Fruit fly (Drosophila melanogaster) whole organism, embryonic: ENCODE results near the gene CG13850.

ENCODE experiments used
- Aef1 ChIP-seq: fragments of 200-800 bp; sonication (Bioruptor generic); IDR thresholded peaks from 3 replicates; pipeline ENCODE4 v1.3.6; 2022; ENCODE audit warnings: missing biosample characterization, missing genetic modification characterization
- B-H2 ChIP-seq: fragments of 200-800 bp; sonication (Bioruptor generic); optimal IDR thresholded peaks from 2 replicates; lab custom pipeline; 2018; ENCODE audit warnings: missing biosample characterization, mild to moderate bottlenecking, missing genetic modification characterization
- BtbVII ChIP-seq: fragments of 200-800 bp; sonication (Bioruptor generic); optimal IDR thresholded peaks from 3 replicates; lab custom pipeline; 2017; ENCODE audit warnings: missing biosample characterization, mild to moderate bottlenecking, missing genetic modification characterization
- CG10959 ChIP-seq: fragments of 200-800 bp; sonication (Bioruptor generic); IDR thresholded peaks from 2 replicates; pipeline ENCODE4 v1.3.6; 2022; ENCODE audit warnings: missing biosample characterization, missing genetic modification characterization
- CG13424 ChIP-seq: fragments of 200-800 bp; sonication (Bioruptor generic); optimal IDR thresholded peaks from 2 replicates; lab custom pipeline; 2019; ENCODE audit warnings: missing biosample characterization, mild to moderate bottlenecking, missing genetic modification characterization, moderate library complexity
- CG15269 ChIP-seq: fragments of 200-800 bp; sonication (Bioruptor generic); optimal IDR thresholded peaks from 2 replicates; lab custom pipeline; 2018; ENCODE audit warnings: missing biosample characterization, mild to moderate bottlenecking, missing genetic modification characterization, moderate library complexity
- CG15514 ChIP-seq: fragments of 200-800 bp; sonication (Bioruptor generic); optimal IDR thresholded peaks from 3 replicates; lab custom pipeline; 2017; ENCODE audit warnings: missing biosample characterization, missing genetic modification characterization, mild to moderate bottlenecking, moderate library complexity, missing genetic modification reagents
- CG17186 ChIP-seq: fragments of 200-800 bp; sonication (Bioruptor generic); optimal IDR thresholded peaks from 3 replicates; lab custom pipeline; 2017; ENCODE audit warnings: missing biosample characterization, missing genetic modification reagents, missing genetic modification characterization
- CG17385 ChIP-seq: fragments of 200-800 bp; sonication (Bioruptor generic); optimal IDR thresholded peaks from 3 replicates; lab custom pipeline; 2018; ENCODE audit warnings: missing biosample characterization, mild to moderate bottlenecking, missing genetic modification characterization
- CG2199 ChIP-seq: fragments of 200-800 bp; sonication (Bioruptor generic); IDR thresholded peaks from 3 replicates; pipeline ENCODE4 v1.3.6; 2022; ENCODE audit warnings: missing biosample characterization, missing genetic modification characterization
- CG2712 ChIP-seq: fragments of 200-800 bp; optimal IDR thresholded peaks from 3 replicates; lab custom pipeline; 2019; ENCODE audit warnings: missing biosample characterization, mild to moderate bottlenecking, missing genetic modification characterization, moderate library complexity
- CG30431 ChIP-seq: fragments of 200-800 bp; sonication (Bioruptor generic); optimal IDR thresholded peaks from 2 replicates; lab custom pipeline; 2017; ENCODE audit warnings: missing biosample characterization, missing genetic modification characterization
- CG3065 ChIP-seq: fragments of 200-800 bp; sonication (Bioruptor generic); optimal IDR thresholded peaks from 2 replicates; lab custom pipeline; 2016; ENCODE audit warnings: missing biosample characterization, missing genetic modification characterization
- CG4617 ChIP-seq: fragments of 200-800 bp; sonication (Bioruptor generic); optimal IDR thresholded peaks from 3 replicates; lab custom pipeline; 2016; ENCODE audit warnings: missing biosample characterization, missing genetic modification characterization, borderline replicate concordance
- CG6175 ChIP-seq: fragments of 200-800 bp; sonication (Bioruptor generic); IDR thresholded peaks from 3 replicates; pipeline ENCODE4 v1.3.6; 2022; ENCODE audit warnings: missing biosample characterization, missing genetic modification characterization
- CG6765 ChIP-seq: fragments of 200-800 bp; sonication (Bioruptor generic); optimal IDR thresholded peaks from 3 replicates; lab custom pipeline; 2017; ENCODE audit warnings: missing biosample characterization, mild to moderate bottlenecking, missing genetic modification characterization
- CG6854 ChIP-seq: fragments of 200-800 bp; sonication (Bioruptor generic); optimal IDR thresholded peaks from 3 replicates; lab custom pipeline; 2017; ENCODE audit warnings: missing biosample characterization, mild to moderate bottlenecking, missing genetic modification characterization
- CG7357 ChIP-seq: fragments of 200-800 bp; sonication (Bioruptor generic); IDR thresholded peaks from 3 replicates; pipeline ENCODE4 v1.3.6; 2022; ENCODE audit warnings: missing biosample characterization, missing genetic modification characterization
- CG8089 ChIP-seq: fragments of 200-800 bp; sonication (Bioruptor generic); optimal IDR thresholded peaks from 3 replicates; lab custom pipeline; 2016; ENCODE audit warnings: missing biosample characterization, missing genetic modification characterization
- CG9817 ChIP-seq: fragments of 200-800 bp; sonication (Bioruptor generic); optimal IDR thresholded peaks from 2 replicates; lab custom pipeline; 2018; ENCODE audit warnings: missing biosample characterization, mild to moderate bottlenecking, missing genetic modification characterization, moderate library complexity
- CTCF ChIP-seq: fragments of 200-800 bp; sonication (Bioruptor generic); optimal IDR thresholded peaks from 2 replicates; lab custom pipeline; 2017; ENCODE audit warnings: missing biosample characterization, mild to moderate bottlenecking, missing genetic modification characterization, moderate library complexity
- D ChIP-seq, 2 experiments: fragments of 200-800 bp in 1 of 2; fragments of >200 bp in 1 of 2; sonication (Bioruptor generic) in 1 of 2; optimal IDR thresholded peaks; 2 replicates in 1 of 2; 3 replicates in 1 of 2; lab custom pipeline; 2017; ENCODE audit warnings: mild to moderate bottlenecking in 1 of 2, missing biosample characterization in 1 of 2, missing genetic modification characterization in 1 of 2, missing genetic modification reagents in 1 of 2
- Dip2 ChIP-seq: fragments of 200-800 bp; sonication (Bioruptor generic); IDR thresholded peaks from 2 replicates; pipeline ENCODE4 v1.3.6; 2022; ENCODE audit warnings: missing biosample characterization, missing genetic modification characterization
- Dll ChIP-seq: fragments of 200-800 bp; sonication (Bioruptor generic); IDR thresholded peaks from 4 replicates; pipeline ENCODE4 v1.3.6; 2022; ENCODE audit warnings: missing biosample characterization, missing genetic modification characterization; ENCODE audit not compliant: partially characterized antibody
- Dp ChIP-seq: fragments of 200-800 bp; sonication (Bioruptor generic); optimal IDR thresholded peaks from 2 replicates; lab custom pipeline; 2018; ENCODE audit warnings: missing biosample characterization, mild to moderate bottlenecking, missing genetic modification characterization, moderate library complexity
- HLH4C ChIP-seq: fragments of 200-800 bp; sonication (Bioruptor generic); IDR thresholded peaks from 3 replicates; pipeline ENCODE4 v1.3.6; 2022; ENCODE audit warnings: missing biosample characterization, missing genetic modification characterization; ENCODE audit not compliant: partially characterized antibody
- Neu2 ChIP-seq: fragments of 200-800 bp; sonication (Bioruptor generic); optimal IDR thresholded peaks from 3 replicates; lab custom pipeline; 2016; ENCODE audit warnings: missing biosample characterization, missing genetic modification characterization, borderline replicate concordance
- Poxn ChIP-seq: fragments of 200-800 bp; sonication (Bioruptor generic); IDR thresholded peaks from 2 replicates; pipeline ENCODE4 v1.3.6; 2022; ENCODE audit warnings: missing biosample characterization, missing genetic modification characterization
- Scr ChIP-seq: fragments of 200-800 bp; sonication (Bioruptor generic); IDR thresholded peaks from 2 replicates; pipeline ENCODE4 v1.3.6; 2022; ENCODE audit warnings: missing biosample characterization, missing genetic modification characterization; ENCODE audit not compliant: partially characterized antibody
- Ssrp ChIP-seq: fragments of 200-800 bp; sonication (Bioruptor generic); optimal IDR thresholded peaks from 2 replicates; lab custom pipeline; 2018; ENCODE audit warnings: missing biosample characterization, mild to moderate bottlenecking, missing genetic modification characterization, moderate library complexity
- TFAM ChIP-seq: fragments of 200-800 bp; sonication (Bioruptor generic); optimal IDR thresholded peaks from 2 replicates; lab custom pipeline; 2017; ENCODE audit warnings: missing biosample characterization, missing genetic modification characterization, inconsistent platforms
- Xrp1 ChIP-seq: fragments of 200-800 bp; sonication (Bioruptor generic); IDR thresholded peaks from 2 replicates; pipeline ENCODE4 v1.3.6; 2022; ENCODE audit warnings: missing biosample characterization, missing genetic modification characterization
- amos ChIP-seq: fragments of 200-800 bp; sonication (Bioruptor generic); IDR thresholded peaks from 2 replicates; pipeline ENCODE4 v1.3.6; 2022; ENCODE audit warnings: missing biosample characterization, missing genetic modification characterization; ENCODE audit not compliant: partially characterized antibody
- ara ChIP-seq: fragments of 200-800 bp; sonication (Bioruptor generic); IDR thresholded peaks from 2 replicates; pipeline ENCODE4 v1.3.6; 2022; ENCODE audit warnings: missing biosample characterization, missing genetic modification characterization
- az2 ChIP-seq: fragments of 200-800 bp; sonication (Bioruptor generic); optimal IDR thresholded peaks from 3 replicates; lab custom pipeline; 2016; ENCODE audit warnings: missing biosample characterization, missing genetic modification characterization
- cg ChIP-seq: fragments of 200-800 bp; sonication (Bioruptor generic); optimal IDR thresholded peaks from 3 replicates; lab custom pipeline; 2019; ENCODE audit warnings: missing biosample characterization, mild to moderate bottlenecking, missing genetic modification characterization, moderate library complexity
- chif ChIP-seq, 2 experiments: fragments of 200-800 bp; sonication (Bioruptor generic); optimal IDR thresholded peaks; 3 replicates each; lab custom pipeline; 2016; ENCODE audit warnings: missing biosample characterization in 2 of 2, missing genetic modification characterization in 2 of 2
- ci ChIP-seq: fragments of 200-800 bp; sonication (Bioruptor generic); IDR thresholded peaks from 3 replicates; pipeline ENCODE4 v1.3.6; 2022; ENCODE audit warnings: missing biosample characterization, missing genetic modification characterization
- crol ChIP-seq: fragments of 200-800 bp; sonication (Bioruptor generic); IDR thresholded peaks from 2 replicates; pipeline ENCODE4 v1.3.6; 2022; ENCODE audit warnings: missing biosample characterization, missing genetic modification characterization
- crp ChIP-seq, 2 experiments: fragments of 200-800 bp; sonication (Bioruptor generic); optimal IDR thresholded peaks; 2 replicates in 1 of 2; 3 replicates in 1 of 2; lab custom pipeline; 2017; ENCODE audit warnings: missing biosample characterization in 2 of 2, missing genetic modification characterization in 2 of 2, mild to moderate bottlenecking in 1 of 2, moderate library complexity in 1 of 2
- gem ChIP-seq: fragments of 200-800 bp; sonication (Bioruptor generic); optimal IDR thresholded peaks from 2 replicates; lab custom pipeline; 2019; ENCODE audit warnings: missing biosample characterization, mild to moderate bottlenecking, missing genetic modification characterization, moderate library complexity
- inv ChIP-seq: fragments of 200-800 bp; sonication (Bioruptor generic); IDR thresholded peaks from 2 replicates; pipeline ENCODE4 v1.3.6; 2022; ENCODE audit warnings: missing biosample characterization, missing genetic modification characterization; ENCODE audit not compliant: partially characterized antibody
- kni ChIP-seq: fragments of 200-800 bp; sonication (Bioruptor generic); optimal IDR thresholded peaks from 3 replicates; lab custom pipeline; 2017; ENCODE audit warnings: mild to moderate bottlenecking, missing biosample characterization, missing genetic modification reagents, missing genetic modification characterization
- lilli ChIP-seq: fragments of 200-800 bp; sonication (Bioruptor generic); optimal IDR thresholded peaks from 3 replicates; lab custom pipeline; 2016; ENCODE audit warnings: missing biosample characterization, missing genetic modification characterization
- ranshi ChIP-seq: fragments of 200-800 bp; sonication (Bioruptor generic); IDR thresholded peaks from 2 replicates; pipeline ENCODE4 v1.3.6; 2022; ENCODE audit warnings: missing biosample characterization, missing genetic modification characterization
- scrt ChIP-seq: fragments of 200-800 bp; sonication (Bioruptor generic); optimal IDR thresholded peaks from 2 replicates; lab custom pipeline; 2018; ENCODE audit warnings: missing biosample characterization, mild to moderate bottlenecking, missing genetic modification characterization, moderate library complexity
- sd ChIP-seq: fragments of 200-800 bp; sonication (Bioruptor generic); optimal IDR thresholded peaks from 3 replicates; lab custom pipeline; 2018; ENCODE audit warnings: missing biosample characterization, mild to moderate bottlenecking, missing genetic modification characterization, moderate library complexity
- sna ChIP-seq: fragments of 200-800 bp; sonication (Bioruptor generic); IDR thresholded peaks from 2 replicates; pipeline ENCODE4 v1.3.6; 2022; ENCODE audit warnings: missing biosample characterization, missing genetic modification characterization; ENCODE audit not compliant: partially characterized antibody
- trem ChIP-seq: fragments of 200-800 bp; optimal IDR thresholded peaks from 3 replicates; lab custom pipeline; 2019; ENCODE audit warnings: missing biosample characterization, mild to moderate bottlenecking, missing genetic modification characterization, moderate library complexity
- vvl ChIP-seq: fragments of 200-800 bp; sonication (Bioruptor generic); IDR thresholded peaks from 2 replicates; pipeline ENCODE4 v1.3.6; 2022; ENCODE audit warnings: missing biosample characterization, missing genetic modification characterization

CG13850 gene

dm6 chr3R:22365660-22366195, 45.0 kb downstream of the CG13850 start, which contains the start of gene CG5382 (continued):
- no peak for TF ChIP-seq CG13424 (tag; lab: Kevin White, UChicago)
- TF ChIP-seq cg (GFP tag; lab: Kevin White, UChicago) = no peak
- no peak for TF ChIP-seq ara
- no peak for TF ChIP-seq gem (tag; lab: Kevin White, UChicago)
- no peak for TF ChIP-seq Neu2 (GFP tag; lab: Kevin White, UChicago)
- TF ChIP-seq crol (GFP tag; lab: Robert Waterston, UW) = no peak
- TF ChIP-seq Aef1 (GFP tag; lab: Robert Waterston, UW) = no peak
- TF ChIP-seq ranshi (GFP tag; lab: Robert Waterston, UW) = no peak
- no peak for TF ChIP-seq CG17186 (GFP tag; lab: Kevin White, UChicago)
- no peak for TF ChIP-seq CG2199 (GFP tag; lab: Robert Waterston, UW)
- TF ChIP-seq Poxn (GFP tag; lab: Robert Waterston, UW) = no peak
- TF ChIP-seq CG15269 = no peak
- TF ChIP-seq inv (GFP tag; lab: Robert Waterston, UW) = no peak
- TF ChIP-seq amos (GFP tag; lab: Robert Waterston, UW) = peak; percentile 34; the same call in 1 of the 2 replicates
- TF ChIP-seq CG6854 (GFP tag; lab: Kevin White, UChicago) = no peak
- no peak for TF ChIP-seq az2 (GFP tag; lab: Kevin White, UChicago)
- no peak for TF ChIP-seq lilli (GFP tag; lab: Kevin White, UChicago)
- TF ChIP-seq B-H2 (GFP tag; lab: Kevin White, UChicago) = no peak
- no peak for TF ChIP-seq trem (tag; lab: Kevin White, UChicago)
- no peak for TF ChIP-seq sna (GFP tag; lab: Robert Waterston, UW)
- no peak for TF ChIP-seq CG30431 (GFP tag; lab: Kevin White, UChicago)
- TF ChIP-seq kni (GFP tag; lab: Kevin White, UChicago) = no peak
- TF ChIP-seq Xrp1 (GFP tag; lab: Robert Waterston, UW) = no peak
- TF ChIP-seq CG15514 = no peak
- no peak for TF ChIP-seq D (optimal IDR thresholded peaks at IDR 0.05; lab: Kevin White, UChicago)
- no peak for TF ChIP-seq D (GFP tag; optimal IDR thresholded peaks at IDR 0.05; lab: Kevin White, UChicago)
- no peak for TF ChIP-seq Dip2 (GFP tag; lab: Robert Waterston, UW)
- peak; percentile 30 for TF ChIP-seq sd
- peak; percentile 74 for TF ChIP-seq CG4617 (GFP tag; lab: Kevin White, UChicago)
- TF ChIP-seq ci = no peak
- no peak for TF ChIP-seq CG17385 (GFP tag; lab: Kevin White, UChicago)
- TF ChIP-seq CG10959 (GFP tag; lab: Robert Waterston, UW) = no peak
- TF ChIP-seq CG2712 (tag; lab: Kevin White, UChicago) = no peak
- TF ChIP-seq TFAM = no peak
- 0 out of 4 replicates have a peak, but pooled peaks have one; percentile 26 for TF ChIP-seq Dll (GFP tag; lab: Robert Waterston, UW)
- TF ChIP-seq HLH4C (GFP tag; lab: Robert Waterston, UW) = no peak
- no peak for TF ChIP-seq CG6175 (GFP tag; lab: Robert Waterston, UW)
- no peak for TF ChIP-seq CG9817
- peak; percentile 50 for TF ChIP-seq Dp (GFP tag; lab: Kevin White, UChicago)
- no peak for TF ChIP-seq scrt (GFP tag; lab: Kevin White, UChicago)
- no peak for TF ChIP-seq chif (GFP tag; optimal IDR thresholded peaks at IDR 0.05; lab: Kevin White, UChicago)
- TF ChIP-seq Ssrp = no peak
- TF ChIP-seq CG6765 (GFP tag; lab: Kevin White, UChicago) = no peak
- TF ChIP-seq CG8089 (GFP tag; lab: Kevin White, UChicago) = no peak
- TF ChIP-seq BtbVII (GFP tag; lab: Kevin White, UChicago) = no peak
- peak; percentile 22; the same call in 1 of the 2 replicates for TF ChIP-seq Scr (GFP tag; lab: Robert Waterston, UW)
- no peak for TF ChIP-seq CG3065 (GFP tag; lab: Kevin White, UChicago)
- TF ChIP-seq crp (GFP tag; optimal IDR thresholded peaks at IDR 0.05; lab: Kevin White, UChicago) = peak in 1 of 2 experiments; percentile 83
- TF ChIP-seq CG7357 (GFP tag; lab: Robert Waterston, UW) = no peak
- no peak for TF ChIP-seq CTCF
- TF ChIP-seq vvl (GFP tag; lab: Robert Waterston, UW) = no peak
